Fruit fly (Drosophila melanogaster): ENCODE data around the gene tho2.
A peak's percentile ranks its signal among the peaks of the same experiment; 100 is the strongest.

tho2 gene

DNA sequence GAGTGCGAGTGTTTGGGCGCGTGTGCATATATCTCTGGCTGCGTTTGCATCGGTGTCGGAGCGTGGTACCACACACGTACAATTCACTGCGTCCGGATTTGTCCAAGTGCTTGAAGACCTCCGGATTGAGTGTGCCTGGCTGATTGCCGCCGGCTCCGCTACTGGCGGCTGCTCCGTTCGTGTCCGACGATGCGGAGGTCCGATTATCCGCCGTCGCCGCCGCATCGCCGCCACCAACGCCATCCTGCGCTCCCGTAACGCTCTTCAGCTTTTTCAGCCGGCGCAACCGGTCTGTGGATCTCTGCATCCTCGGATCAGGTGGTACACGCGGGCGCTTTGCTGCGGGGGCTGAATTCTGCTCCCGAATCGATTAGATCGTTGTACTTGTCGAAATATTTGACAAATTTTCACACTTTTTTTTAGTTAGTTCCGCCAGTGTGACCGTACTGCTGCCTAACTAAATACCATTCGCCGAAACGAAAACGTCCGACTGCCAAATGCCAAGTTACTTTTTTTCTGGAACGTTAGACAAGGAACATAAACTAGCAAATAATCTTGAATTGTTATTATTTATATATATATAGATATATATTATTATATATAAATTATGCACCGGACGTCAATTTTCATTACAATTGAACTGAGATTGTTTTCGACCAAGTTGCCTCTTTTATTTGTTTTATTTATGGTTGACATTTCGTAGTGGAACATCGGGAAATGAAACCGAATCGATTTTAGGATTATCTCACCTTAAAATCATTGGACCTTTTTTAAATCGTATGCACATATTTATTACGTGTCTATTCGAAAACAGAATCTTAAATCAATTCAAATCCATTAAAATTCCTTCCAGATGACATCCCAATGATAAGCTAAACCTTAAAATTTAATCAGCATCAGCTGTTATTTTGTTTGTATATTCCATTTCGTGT lies at the start of gene tho2:
Gene tho2 (minus strand): TSS at position 463 of the 932 bp plus-strand sequence.
- TF ChIP-seq CG4496 (GFP tag; IDR thresholded peaks at IDR 0.05) (no peak), CG32121 (GFP tag; IDR thresholded peaks at IDR 0.05) (no peak), CG15710 (tag; optimal IDR thresholded peaks at IDR 0.05) (no peak), gl (tag; optimal IDR thresholded peaks at IDR 0.05) (no peak), CG10348 (GFP tag; IDR thresholded peaks at IDR 0.05) (no peak), EcR (GFP tag; optimal IDR thresholded peaks at IDR 0.05) (no peak), CG9948 (tag; optimal IDR thresholded peaks at IDR 0.05) (no peak), CG8159 (tag; optimal IDR thresholded peaks at IDR 0.05) (no peak), Snoo (tag; optimal IDR thresholded peaks at IDR 0.05) (no peak), D1 (tag; optimal IDR thresholded peaks at IDR 0.05) (no peak), Ets98B (GFP tag; IDR thresholded peaks at IDR 0.05) (no peak), rn (GFP tag; IDR thresholded peaks at IDR 0.05) (no peak)

- TF ChIP-seq EcR (GFP tag; optimal IDR thresholded peaks at IDR 0.05) (peak; percentile 42), CG34367 (tag; optimal IDR thresholded peaks at IDR 0.05) (no peak)
Observed at dm6 chr2L:2194305-2194828, 49.4 kb upstream of the tho2 start.

- TF ChIP-seq CG4496 (GFP tag; IDR thresholded peaks at IDR 0.05) (no peak), CG13204 (GFP tag; optimal IDR thresholded peaks at IDR 0.05) (peak; percentile 41), CG34367 (tag; optimal IDR thresholded peaks at IDR 0.05) (peak; percentile 12), CG8301 (tag; optimal IDR thresholded peaks at IDR 0.05) (peak; percentile 35), CG32121 (GFP tag; IDR thresholded peaks at IDR 0.05) (no peak), fd96Ca (GFP tag; IDR thresholded peaks at IDR 0.05) (no peak), CG15710 (tag; optimal IDR thresholded peaks at IDR 0.05) (peak; percentile 27), rn (GFP tag; IDR thresholded peaks at IDR 0.05) (no peak), CG10348 (GFP tag; IDR thresholded peaks at IDR 0.05) (no peak), Pif1A (GFP tag; optimal IDR thresholded peaks at IDR 0.05) (peak; percentile 28), CG17806 (tag; optimal IDR thresholded peaks at IDR 0.05) (peak; percentile 32), Pif1B (GFP tag; optimal IDR thresholded peaks at IDR 0.05) (peak; percentile 33), CG8159 (tag; optimal IDR thresholded peaks at IDR 0.05) (peak; percentile 45), Snoo (tag; optimal IDR thresholded peaks at IDR 0.05) (peak; percentile 81), EcR (GFP tag; optimal IDR thresholded peaks at IDR 0.05) (peak; percentile 87), gl (tag; optimal IDR thresholded peaks at IDR 0.05) (peak; percentile 65), CG12605 (GFP tag; IDR thresholded peaks at IDR 0.05) (no peak), Ets98B (GFP tag; IDR thresholded peaks at IDR 0.05) (no peak), CG14655 (GFP tag; optimal IDR thresholded peaks at IDR 0.05) (peak; percentile 32), CG9948 (tag; optimal IDR thresholded peaks at IDR 0.05) (no peak), D1 (tag; optimal IDR thresholded peaks at IDR 0.05) (no peak)
Observed at dm6 chr2L:2193357-2193780, 48.4 kb upstream of the tho2 start.

dm6 chr2L:2192123-2192601 lies 47.2 kb upstream of the tho2 start, which contains the start of gene CG10874:
Gene CG10874, minus strand, starts transcription at chr2L:2192386.
- TF ChIP-seq gl (tag; optimal IDR thresholded peaks at IDR 0.05) (no peak), CG8159 (tag; optimal IDR thresholded peaks at IDR 0.05) (no peak), Pif1A (GFP tag; optimal IDR thresholded peaks at IDR 0.05) (no peak), CG14655 (GFP tag; optimal IDR thresholded peaks at IDR 0.05) (no peak), CG15710 (tag; optimal IDR thresholded peaks at IDR 0.05) (no peak), EcR (GFP tag; optimal IDR thresholded peaks at IDR 0.05) (no peak), CG8301 (tag; optimal IDR thresholded peaks at IDR 0.05) (no peak), Pif1B (GFP tag; optimal IDR thresholded peaks at IDR 0.05) (no peak), fd96Ca (GFP tag; IDR thresholded peaks at IDR 0.05) (no peak), CG32121 (GFP tag; IDR thresholded peaks at IDR 0.05) (no peak), CG12605 (GFP tag; IDR thresholded peaks at IDR 0.05) (no peak), CG9948 (tag; optimal IDR thresholded peaks at IDR 0.05) (no peak), CG13204 (GFP tag; optimal IDR thresholded peaks at IDR 0.05) (no peak), CG34367 (tag; optimal IDR thresholded peaks at IDR 0.05) (no peak), D1 (tag; optimal IDR thresholded peaks at IDR 0.05) (no peak), CG17806 (tag; optimal IDR thresholded peaks at IDR 0.05) (no peak), Snoo (tag; optimal IDR thresholded peaks at IDR 0.05) (no peak)

dm6 chr2L:2191404-2191803 lies 46.4 kb upstream of the tho2 start:
- TF ChIP-seq gl (tag; optimal IDR thresholded peaks at IDR 0.05) (no peak), CG32121 (GFP tag; IDR thresholded peaks at IDR 0.05) (no peak), Pif1B (GFP tag; optimal IDR thresholded peaks at IDR 0.05) (no peak), CG8301 (tag; optimal IDR thresholded peaks at IDR 0.05) (no peak), Snoo (tag; optimal IDR thresholded peaks at IDR 0.05) (no peak), CG14655 (GFP tag; optimal IDR thresholded peaks at IDR 0.05) (no peak), EcR (GFP tag; optimal IDR thresholded peaks at IDR 0.05) (no peak), CG8159 (tag; optimal IDR thresholded peaks at IDR 0.05) (no peak), CG15710 (tag; optimal IDR thresholded peaks at IDR 0.05) (no peak), Ets98B (GFP tag; IDR thresholded peaks at IDR 0.05) (no peak), CG4496 (GFP tag; IDR thresholded peaks at IDR 0.05) (no peak), CG10348 (GFP tag; IDR thresholded peaks at IDR 0.05) (no peak)

dm6 chr2L:2190684-2191083 lies 45.7 kb upstream of the tho2 start:
- no peak for TF ChIP-seq CG17806 (tag; optimal IDR thresholded peaks at IDR 0.05)
- TF ChIP-seq CG10348 (GFP tag; IDR thresholded peaks at IDR 0.05): no peak
- TF ChIP-seq CG12605 (GFP tag; IDR thresholded peaks at IDR 0.05): no peak
- no peak for TF ChIP-seq rn (GFP tag; IDR thresholded peaks at IDR 0.05)
- TF ChIP-seq fd96Ca (GFP tag; IDR thresholded peaks at IDR 0.05): no peak
- no peak for TF ChIP-seq CG15710 (tag; optimal IDR thresholded peaks at IDR 0.05)
- no peak for TF ChIP-seq CG8301 (tag; optimal IDR thresholded peaks at IDR 0.05)
- TF ChIP-seq Snoo (tag; optimal IDR thresholded peaks at IDR 0.05): no peak
- TF ChIP-seq CG32121 (GFP tag; IDR thresholded peaks at IDR 0.05): no peak
- TF ChIP-seq Pif1B (GFP tag; optimal IDR thresholded peaks at IDR 0.05): no peak
